Worm (Caenorhabditis elegans) whole organism, midembryonic: ENCODE data around the gene C24H10.2.

ENCODE experiments used
- T22C8.4 ChIP-seq: fragments of 200-800 bp; sonication (Bioruptor generic); IDR thresholded peaks from 2 replicates; pipeline ENCODE4 v1.3.6; 2022; ENCODE audit warnings: missing genetic modification characterization, missing compliant biosample characterization
- cog-1 ChIP-seq: sonication (generic microtip); optimal IDR thresholded peaks from 2 replicates; lab custom pipeline; 2016; ENCODE audit warnings: missing genetic modification characterization, missing compliant biosample characterization
- flt-1 ChIP-seq: fragments of 200-800 bp; sonication (Bioruptor generic); IDR thresholded peaks from 2 replicates; pipeline ENCODE4 v1.3.6; 2022; ENCODE audit warnings: missing genetic modification characterization, missing compliant biosample characterization
- klf-2 ChIP-seq: fragments of 200-800 bp; sonication (Bioruptor generic); conservative IDR thresholded peaks from 2 replicates; pipeline ENCODE4 v1.3.6; 2022; ENCODE audit warnings: missing genetic modification reagents, missing genetic modification characterization, missing compliant biosample characterization
- med-1 ChIP-seq: sonication (generic microtip); optimal IDR thresholded peaks from 2 replicates; lab custom pipeline; 2017; ENCODE audit warnings: missing genetic modification characterization, mild to moderate bottlenecking, missing compliant biosample characterization, antibody characterized with exemption, missing genetic modification reagents; ENCODE audit not compliant: insufficient read depth
- ref-1 ChIP-seq: fragments of 200-800 bp; sonication (Bioruptor generic); conservative IDR thresholded peaks from 2 replicates; pipeline ENCODE4 v1.3.6; 2022; ENCODE audit warnings: missing genetic modification reagents, missing genetic modification characterization, missing compliant biosample characterization
- tab-1 ChIP-seq: fragments of 200-800 bp; sonication (Bioruptor generic); IDR thresholded peaks from 2 replicates; pipeline ENCODE4 v1.3.6; 2022; ENCODE audit warnings: missing genetic modification characterization, missing compliant biosample characterization
- ztf-23 ChIP-seq: fragments of 200-800 bp; sonication (Bioruptor generic); IDR thresholded peaks from 2 replicates; pipeline ENCODE4 v1.3.6; 2022; ENCODE audit warnings: missing genetic modification reagents, missing genetic modification characterization, missing compliant biosample characterization
- ztf-29 ChIP-seq: fragments of 200-800 bp; sonication (Bioruptor generic); IDR thresholded peaks from 2 replicates; pipeline ENCODE4 v1.3.6; 2022; ENCODE audit warnings: missing genetic modification reagents, missing genetic modification characterization, missing compliant biosample characterization

- no peak for TF ChIP-seq ref-1 (GFP tag; lab: Robert Waterston, UW)
- TF ChIP-seq ztf-23 (GFP tag; lab: Robert Waterston, UW): no peak
- no peak for TF ChIP-seq tab-1 (GFP tag; lab: Robert Waterston, UW)
- no peak for TF ChIP-seq med-1 (GFP tag; lab: Kevin White, UChicago)
- no peak for TF ChIP-seq ztf-29 (GFP tag; lab: Robert Waterston, UW)
- TF ChIP-seq T22C8.4: no peak
- TF ChIP-seq klf-2: no peak
- TF ChIP-seq cog-1 (tag; lab: Kevin White, UChicago): no peak
- no peak for TF ChIP-seq flt-1 (GFP tag; lab: Robert Waterston, UW)
These were observed 48.6 kb upstream of the C24H10.2 start, which contains the start of gene ZC449.8 for ce11 chrX:5015775-5016174.
